Worm (Caenorhabditis elegans) whole organism, L3 larva: ENCODE data around the gene Y73C8B.1.

Experiments
- ZK546.5 ChIP-seq: sonication (generic microtip); optimal IDR thresholded peaks from 2 replicates; lab custom pipeline; 2017; ENCODE audit warnings: missing biosample characterization, missing genetic modification characterization
- aly-2 ChIP-seq: fragments of 150-350 bp; optimal IDR thresholded peaks from 2 replicates; lab custom pipeline; 2014; ENCODE audit warnings: missing biosample characterization, missing genetic modification characterization
- ama-1 ChIP-seq: fragments of 150-350 bp; optimal IDR thresholded peaks from 2 replicates; lab custom pipeline; 2018
- ceh-16 ChIP-seq: sonication (generic microtip); optimal IDR thresholded peaks from 2 replicates; lab custom pipeline; 2017; ENCODE audit warnings: missing biosample characterization, missing genetic modification characterization
- ceh-28 ChIP-seq: fragments of 150-350 bp; optimal IDR thresholded peaks from 2 replicates; lab custom pipeline; 2014; ENCODE audit warnings: missing biosample characterization, missing genetic modification reagents, missing genetic modification characterization
- ceh-9 ChIP-seq: sonication (generic microtip); optimal IDR thresholded peaks from 2 replicates; lab custom pipeline; 2018; ENCODE audit warnings: missing biosample characterization, missing genetic modification characterization
- daf-12 ChIP-seq: fragments of 150-350 bp; optimal IDR thresholded peaks from 2 replicates; lab custom pipeline; 2014; ENCODE audit warnings: missing biosample characterization, missing genetic modification reagents, missing genetic modification characterization
- egl-5 ChIP-seq: fragments of 150-350 bp; optimal IDR thresholded peaks from 2 replicates; lab custom pipeline; 2017; ENCODE audit warnings: missing biosample characterization, missing genetic modification reagents, missing genetic modification characterization, inconsistent platforms
- elt-1 ChIP-seq: fragments of 150-350 bp; optimal IDR thresholded peaks from 2 replicates; lab custom pipeline; 2014; ENCODE audit warnings: missing biosample characterization, missing genetic modification characterization
- elt-2 ChIP-seq: sonication (generic microtip); optimal IDR thresholded peaks from 2 replicates; lab custom pipeline; 2016; ENCODE audit warnings: missing genetic modification reagents, mild to moderate bottlenecking, missing genetic modification characterization, missing compliant biosample characterization
- elt-3 ChIP-seq, 3 experiments: fragments of 150-350 bp in 1 of 3; sonication (generic microtip) in 2 of 3; optimal IDR thresholded peaks; 2 replicates in 2 of 3; 4 replicates in 1 of 3; lab custom pipeline; 2014 to 2017; ENCODE audit warnings: missing biosample characterization in 3 of 3, missing genetic modification characterization in 3 of 3
- eor-1 ChIP-seq, 2 experiments: fragments of 150-350 bp; optimal IDR thresholded peaks; 2 replicates each; lab custom pipeline; 2014 to 2018; ENCODE audit warnings: missing biosample characterization in 2 of 2, missing genetic modification characterization in 2 of 2
- fkh-10 ChIP-seq: sonication (generic microtip); optimal IDR thresholded peaks from 2 replicates; lab custom pipeline; 2017; ENCODE audit warnings: missing biosample characterization, missing genetic modification reagents, missing genetic modification characterization
- fkh-2 ChIP-seq: fragments of 150-350 bp; optimal IDR thresholded peaks from 2 replicates; lab custom pipeline; 2014; ENCODE audit warnings: missing biosample characterization, missing genetic modification reagents, missing genetic modification characterization
- hmg-11 ChIP-seq: sonication (generic microtip); optimal IDR thresholded peaks from 2 replicates; lab custom pipeline; 2016; ENCODE audit warnings: missing genetic modification characterization, missing compliant biosample characterization
- jun-1 ChIP-seq: fragments of 150-350 bp; optimal IDR thresholded peaks from 2 replicates; lab custom pipeline; 2014; ENCODE audit warnings: missing biosample characterization, missing genetic modification reagents, missing genetic modification characterization
- lin-15B ChIP-seq: fragments of 150-350 bp; optimal IDR thresholded peaks from 2 replicates; lab custom pipeline; 2014; ENCODE audit warnings: missing biosample characterization, missing genetic modification characterization
- lin-39 ChIP-seq: fragments of 150-350 bp; optimal IDR thresholded peaks from 2 replicates; lab custom pipeline; 2018; ENCODE audit warnings: missing biosample characterization, missing genetic modification reagents, missing genetic modification characterization
- lsy-12 ChIP-seq: sonication (generic microtip); optimal IDR thresholded peaks from 2 replicates; lab custom pipeline; 2016; ENCODE audit warnings: mild to moderate bottlenecking, missing genetic modification characterization, missing compliant biosample characterization
- mdl-1 ChIP-seq: fragments of 150-350 bp; optimal IDR thresholded peaks from 2 replicates; lab custom pipeline; 2014; ENCODE audit warnings: missing biosample characterization, missing genetic modification characterization
- mml-1 ChIP-seq: fragments of 150-350 bp; sonication (generic microtip); optimal IDR thresholded peaks from 3 replicates; lab custom pipeline; 2014; ENCODE audit warnings: missing biosample characterization, missing genetic modification characterization
- nfya-1 ChIP-seq: sonication (generic microtip); optimal IDR thresholded peaks from 2 replicates; lab custom pipeline; 2017; ENCODE audit warnings: missing genetic modification characterization, mild to moderate bottlenecking, missing compliant biosample characterization, antibody characterized with exemption, moderate library complexity; ENCODE audit not compliant: insufficient read depth
- nhr-11 ChIP-seq: fragments of 150-350 bp; optimal IDR thresholded peaks from 2 replicates; lab custom pipeline; 2014; ENCODE audit warnings: missing biosample characterization, missing genetic modification characterization
- nhr-12 ChIP-seq: fragments of 150-350 bp; optimal IDR thresholded peaks from 2 replicates; lab custom pipeline; 2014; ENCODE audit warnings: missing biosample characterization, missing genetic modification characterization
- nhr-23 ChIP-seq: fragments of 150-350 bp; optimal IDR thresholded peaks from 2 replicates; lab custom pipeline; 2014; ENCODE audit warnings: missing biosample characterization, missing genetic modification reagents, missing genetic modification characterization
- nhr-237 ChIP-seq: fragments of 150-350 bp; optimal IDR thresholded peaks from 2 replicates; lab custom pipeline; 2014; ENCODE audit warnings: missing biosample characterization, missing genetic modification characterization
- nhr-25 ChIP-seq: sonication (generic microtip); optimal IDR thresholded peaks from 2 replicates; lab custom pipeline; 2017; ENCODE audit warnings: missing biosample characterization, missing genetic modification characterization
- nhr-28 ChIP-seq: fragments of 150-350 bp; optimal IDR thresholded peaks from 2 replicates; lab custom pipeline; 2014; ENCODE audit warnings: missing biosample characterization, missing genetic modification characterization
- nhr-43 ChIP-seq: sonication (generic microtip); optimal IDR thresholded peaks from 2 replicates; lab custom pipeline; 2016; ENCODE audit warnings: mild to moderate bottlenecking, missing genetic modification characterization, missing compliant biosample characterization; ENCODE audit not compliant: poor library complexity, severe bottlenecking
- nhr-67 ChIP-seq: fragments of 150-350 bp; optimal IDR thresholded peaks from 2 replicates; lab custom pipeline; 2014; ENCODE audit warnings: missing biosample characterization, missing genetic modification characterization
- nhr-77 ChIP-seq: fragments of 150-350 bp; optimal IDR thresholded peaks from 2 replicates; lab custom pipeline; 2014; ENCODE audit warnings: missing biosample characterization, missing genetic modification characterization
- pha-4 ChIP-seq: fragments of 150-350 bp; optimal IDR thresholded peaks from 2 replicates; lab custom pipeline; 2014; ENCODE audit warnings: missing biosample characterization, missing genetic modification reagents, missing genetic modification characterization
- pqm-1 ChIP-seq: fragments of 150-350 bp; optimal IDR thresholded peaks from 2 replicates; lab custom pipeline; 2017; ENCODE audit warnings: missing biosample characterization, missing genetic modification characterization, inconsistent platforms
- sea-2 ChIP-seq: fragments of 150-350 bp; sonication (generic microtip); optimal IDR thresholded peaks from 4 replicates; lab custom pipeline; 2014; ENCODE audit warnings: missing biosample characterization, missing genetic modification reagents, missing genetic modification characterization
- skn-1 ChIP-seq: fragments of 150-350 bp; optimal IDR thresholded peaks from 2 replicates; lab custom pipeline; 2014; ENCODE audit warnings: missing biosample characterization, missing genetic modification characterization
- snpc-4 ChIP-seq: fragments of 150-350 bp; optimal IDR thresholded peaks from 2 replicates; lab custom pipeline; 2014; ENCODE audit warnings: missing biosample characterization, missing genetic modification characterization
- tbx-2 ChIP-seq: sonication (generic microtip); optimal IDR thresholded peaks from 2 replicates; lab custom pipeline; 2016; ENCODE audit warnings: mild to moderate bottlenecking, missing genetic modification characterization, missing compliant biosample characterization
- zag-1 ChIP-seq: fragments of 150-350 bp; optimal IDR thresholded peaks from 2 replicates; lab custom pipeline; 2014; ENCODE audit warnings: missing biosample characterization, missing genetic modification characterization
- ztf-11 ChIP-seq: fragments of 150-350 bp; optimal IDR thresholded peaks from 2 replicates; lab custom pipeline; 2014; ENCODE audit warnings: missing biosample characterization, missing genetic modification characterization
- ztf-4 ChIP-seq: fragments of 150-350 bp; optimal IDR thresholded peaks from 2 replicates; lab custom pipeline; 2014; ENCODE audit warnings: missing biosample characterization, missing genetic modification characterization

Gene Y73C8B.1

DNA sequence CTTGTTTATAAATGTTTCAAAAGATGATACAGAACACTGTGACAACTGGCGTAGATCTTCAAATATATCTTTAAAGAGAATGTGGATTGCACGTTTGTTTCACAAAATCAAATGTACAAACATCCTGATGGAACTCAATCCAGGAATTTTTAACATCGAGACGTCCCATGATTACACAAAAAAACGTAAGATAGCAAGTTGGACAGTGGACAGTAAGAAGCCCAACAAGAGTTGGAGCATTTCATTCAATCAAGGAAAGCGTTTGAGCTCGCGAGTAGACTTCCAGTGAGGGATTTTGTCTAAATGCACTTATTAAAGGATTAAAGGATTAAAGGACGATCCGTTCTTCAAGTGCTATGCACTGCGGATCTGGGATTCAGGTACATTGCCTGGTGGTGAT lies 37.4 kb downstream of the Y73C8B.1 start, which contains the start of gene C36C5.12:
Gene C36C5.12 (minus strand): TSS at position 101 of the 400 bp plus-strand sequence.
- TF ChIP-seq aly-2 (tag; lab: Kevin White, UChicago) (no peak), nhr-12 (tag; lab: Kevin White, UChicago) (no peak), lin-39 (tag; lab: Kevin White, UChicago) (no peak), nhr-237 (tag; lab: Kevin White, UChicago) (no peak), hmg-11 (tag; lab: Kevin White, UChicago) (no peak), fkh-10 (GFP tag; lab: Kevin White, UChicago) (no peak), ZK546.5 (tag; lab: Kevin White, UChicago) (no peak), nhr-23 (tag; lab: Kevin White, UChicago) (no peak)

DNA sequence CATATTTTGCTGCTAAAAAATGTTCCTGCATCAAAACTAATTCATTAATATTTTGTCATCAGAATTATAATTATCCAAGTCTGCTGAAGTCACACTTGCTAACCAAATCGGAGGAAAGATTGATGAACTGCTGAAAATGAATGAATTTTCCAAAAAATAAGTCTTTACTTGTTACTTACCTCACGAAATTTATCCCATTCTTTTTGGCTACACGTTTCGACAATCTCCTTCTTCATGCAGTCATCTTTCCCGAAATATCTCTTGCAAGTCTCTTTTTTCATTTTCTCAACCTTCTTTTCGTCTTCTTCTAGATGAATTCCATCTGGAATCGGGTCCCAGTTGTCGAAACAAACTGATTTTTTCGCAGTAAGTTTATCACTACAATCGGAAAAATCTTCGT lies 38.3 kb downstream of the Y73C8B.1 start:
- TF ChIP-seq eor-1 (tag; optimal IDR thresholded peaks at IDR 0.05; lab: Kevin White, UChicago): no peak
- no peak for TF ChIP-seq lin-39 (tag; lab: Kevin White, UChicago)
- no peak for TF ChIP-seq hmg-11 (tag; lab: Kevin White, UChicago)
- TF ChIP-seq elt-1: no peak
- TF ChIP-seq nhr-237 (tag; lab: Kevin White, UChicago): no peak
- no peak for TF ChIP-seq fkh-2 (tag; lab: Kevin White, UChicago)
- no peak for TF ChIP-seq ceh-28
- TF ChIP-seq nhr-43: no peak
- no peak for TF ChIP-seq nhr-77 (tag; lab: Kevin White, UChicago)

DNA sequence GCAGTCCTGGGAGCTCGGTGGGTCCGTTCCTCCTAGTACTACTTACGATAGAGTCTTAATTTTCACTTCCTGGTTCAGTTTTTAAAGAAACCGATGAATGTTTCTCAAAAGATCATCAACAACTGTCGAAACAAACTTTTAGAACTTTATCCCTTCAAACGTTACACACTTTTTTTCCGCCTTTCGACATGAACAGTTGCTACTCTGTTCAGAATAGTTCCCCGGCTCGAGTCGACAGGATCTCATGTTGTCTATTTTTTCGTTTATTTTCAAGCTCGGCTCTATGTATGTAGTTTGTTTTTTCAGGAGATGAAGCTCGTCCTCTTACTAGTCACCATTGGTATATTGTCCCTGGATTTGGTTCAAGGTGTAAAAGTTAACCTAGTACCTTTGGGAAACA lies 39.9 kb downstream of the Y73C8B.1 start, which contains the start of gene exh-1:
Gene exh-1 (plus strand): TSS at position 301 of the 400 bp plus-strand sequence.
- TF ChIP-seq pqm-1 (no peak), nhr-23 (tag; lab: Kevin White, UChicago) (no peak), ceh-9 (no peak), fkh-2 (tag; lab: Kevin White, UChicago) (no peak), egl-5 (no peak), snpc-4 (no peak), ama-1 (lab: Kevin White, UChicago) (no peak), fkh-10 (GFP tag; lab: Kevin White, UChicago) (no peak), nhr-77 (tag; lab: Kevin White, UChicago) (no peak), elt-1 (no peak), ceh-16 (tag; lab: Kevin White, UChicago) (no peak)

DNA sequence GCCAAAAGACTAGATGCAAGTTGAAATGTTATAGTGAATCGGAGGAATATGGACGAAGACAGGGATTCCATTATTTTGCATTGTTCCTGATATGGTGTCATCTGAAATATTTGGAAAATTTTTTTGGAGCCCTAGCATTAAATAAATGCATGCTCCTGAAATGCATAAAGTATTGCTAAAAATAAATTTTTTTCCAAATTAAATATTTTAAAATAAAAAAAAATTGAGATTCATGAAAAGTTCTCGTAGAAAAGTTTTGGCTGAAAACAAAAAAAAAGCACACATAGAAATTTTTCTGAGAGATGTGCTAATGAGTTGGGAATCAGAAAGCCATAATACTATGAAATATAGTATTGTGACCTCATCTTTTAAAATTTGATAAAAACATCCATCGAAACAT lies 41.6 kb downstream of the Y73C8B.1 start, which contains the start of gene srab-7:
Gene srab-7 (minus strand): TSS at position 101 of the 400 bp plus-strand sequence.
- TF ChIP-seq mdl-1 (tag; lab: Kevin White, UChicago): no peak
- TF ChIP-seq mml-1: no peak
- TF ChIP-seq elt-3 (tag; optimal IDR thresholded peaks at IDR 0.05; lab: Kevin White, UChicago): no peak
- TF ChIP-seq eor-1 (tag; optimal IDR thresholded peaks at IDR 0.05; lab: Kevin White, UChicago): no peak
- TF ChIP-seq ceh-9: no peak
- no peak for TF ChIP-seq nhr-67
- TF ChIP-seq lsy-12 (tag; lab: Kevin White, UChicago): no peak
- no peak for TF ChIP-seq daf-12
- no peak for TF ChIP-seq elt-1
- TF ChIP-seq nfya-1 (tag; lab: Kevin White, UChicago): no peak
- no peak for TF ChIP-seq ceh-16 (tag; lab: Kevin White, UChicago)
- TF ChIP-seq sea-2: no peak
- TF ChIP-seq ceh-28: no peak
- TF ChIP-seq ztf-11 (tag; lab: Kevin White, UChicago): no peak
- no peak for TF ChIP-seq nhr-11 (tag; lab: Kevin White, UChicago)

DNA sequence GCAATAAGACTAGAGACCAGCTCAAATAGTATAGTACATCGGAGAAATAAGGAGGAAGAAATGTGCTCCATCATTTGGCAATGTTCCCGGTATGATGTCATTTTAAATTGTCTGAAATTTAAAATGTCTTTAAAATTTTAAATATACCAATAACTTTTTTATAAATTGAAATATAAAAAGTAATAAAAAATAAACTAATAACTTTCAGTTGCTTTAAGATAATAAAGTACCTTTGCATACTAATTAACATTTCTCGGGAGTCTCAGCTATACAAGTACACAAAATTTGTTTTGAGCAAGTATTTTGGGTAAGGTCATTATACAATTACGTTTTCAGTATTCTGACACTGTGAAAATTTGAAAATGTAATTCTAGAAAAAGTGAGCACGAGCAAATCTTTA lies 44.8 kb downstream of the Y73C8B.1 start, which contains the start of gene srab-6:
Gene srab-6 (minus strand): TSS at position 101 of the 400 bp plus-strand sequence.
- TF ChIP-seq jun-1 (no peak), nhr-77 (tag; lab: Kevin White, UChicago) (no peak), ztf-11 (tag; lab: Kevin White, UChicago) (no peak), nhr-25 (tag; lab: Kevin White, UChicago) (no peak), elt-2 (tag; lab: Kevin White, UChicago) (no peak), ceh-28 (no peak), tbx-2 (tag; lab: Kevin White, UChicago) (no peak), mdl-1 (tag; lab: Kevin White, UChicago) (no peak), nhr-237 (tag; lab: Kevin White, UChicago) (no peak), pha-4 (tag; lab: Kevin White, UChicago) (no peak), nhr-28 (tag; lab: Kevin White, UChicago) (no peak), fkh-10 (GFP tag; lab: Kevin White, UChicago) (no peak), zag-1 (tag; lab: Kevin White, UChicago) (no peak), skn-1 (tag; lab: Kevin White, UChicago) (no peak), elt-3 (tag; optimal IDR thresholded peaks at IDR 0.05; lab: Kevin White, UChicago) (no peak), lsy-12 (tag; lab: Kevin White, UChicago) (no peak), ztf-4 (tag; lab: Kevin White, UChicago) (no peak), egl-5 (no peak), lin-15B (tag; lab: Kevin White, UChicago) (no peak)
